Fruit fly (Drosophila melanogaster): ENCODE measurements around the gene CG42716.

The CG42716 gene

DNA sequence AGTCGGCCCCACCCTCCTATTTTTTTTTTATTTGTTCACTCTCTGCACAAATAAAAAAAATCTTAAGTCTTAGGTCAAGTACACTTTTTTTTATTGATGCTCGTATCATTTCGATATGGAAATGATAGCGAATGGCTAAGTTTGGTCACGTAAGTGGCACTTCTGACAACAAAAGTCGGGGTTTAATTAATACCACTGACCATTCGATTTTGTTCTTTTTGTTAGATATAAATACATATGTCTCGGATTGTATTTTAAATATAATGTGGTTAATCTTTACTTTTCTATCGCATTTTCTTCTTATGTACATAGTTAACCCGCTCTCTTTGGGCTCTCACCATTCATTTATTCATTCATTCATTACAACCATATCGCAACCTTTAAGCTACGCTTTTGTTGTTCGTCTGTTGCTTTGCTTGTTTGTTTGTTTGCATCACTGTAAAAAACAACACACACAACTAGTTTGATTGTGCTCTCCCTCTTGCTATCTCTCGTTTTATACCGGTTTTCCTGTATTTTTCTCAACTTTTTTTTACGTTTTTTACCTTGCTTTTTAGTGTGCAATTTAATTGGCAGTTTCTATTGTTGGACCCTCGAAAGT lies 31.4 kb upstream of the CG42716 start:
- TF ChIP-seq lola (GFP tag; optimal IDR thresholded peaks at IDR 0.05) (no peak), foxo (GFP tag; optimal IDR thresholded peaks at IDR 0.05) (no peak), brk (GFP tag; optimal IDR thresholded peaks at IDR 0.05) (no peak), psq (GFP tag; optimal IDR thresholded peaks at IDR 0.05) (peak; percentile 12), N (GFP tag; optimal IDR thresholded peaks at IDR 0.05) (no peak), woc (GFP tag; optimal IDR thresholded peaks at IDR 0.05) (no peak), fru (GFP tag; optimal IDR thresholded peaks at IDR 0.05) (peak; percentile 34), Dfd (GFP tag; optimal IDR thresholded peaks at IDR 0.05) (no peak), pan (optimal IDR thresholded peaks at IDR 0.05) (no peak), HLH106 (tag; optimal IDR thresholded peaks at IDR 0.05) (no peak), Hr83 (GFP tag; optimal IDR thresholded peaks at IDR 0.05; ENCODE audit: poor library complexity, severe bottlenecking) (no peak), Vsx2 (GFP tag; optimal IDR thresholded peaks at IDR 0.05; ENCODE audit: partially characterized antibody) (no peak), CrebA (GFP tag; optimal IDR thresholded peaks at IDR 0.05; ENCODE audit: borderline replicate concordance) (peak; percentile 11), dmrt93B (GFP tag; optimal IDR thresholded peaks at IDR 0.05) (no peak), Sp1 (GFP tag; optimal IDR thresholded peaks at IDR 0.05) (no peak), sv (GFP tag; optimal IDR thresholded peaks at IDR 0.05) (no peak), ey (GFP tag; optimal IDR thresholded peaks at IDR 0.05) (no peak), usp (GFP tag; optimal IDR thresholded peaks at IDR 0.05) (no peak), Rel (GFP tag; optimal IDR thresholded peaks at IDR 0.05) (no peak), Rel (tag; optimal IDR thresholded peaks at IDR 0.05) (no peak), CG9705 (GFP tag; optimal IDR thresholded peaks at IDR 0.05) (no peak), Mio (GFP tag; optimal IDR thresholded peaks at IDR 0.05) (no peak)

DNA sequence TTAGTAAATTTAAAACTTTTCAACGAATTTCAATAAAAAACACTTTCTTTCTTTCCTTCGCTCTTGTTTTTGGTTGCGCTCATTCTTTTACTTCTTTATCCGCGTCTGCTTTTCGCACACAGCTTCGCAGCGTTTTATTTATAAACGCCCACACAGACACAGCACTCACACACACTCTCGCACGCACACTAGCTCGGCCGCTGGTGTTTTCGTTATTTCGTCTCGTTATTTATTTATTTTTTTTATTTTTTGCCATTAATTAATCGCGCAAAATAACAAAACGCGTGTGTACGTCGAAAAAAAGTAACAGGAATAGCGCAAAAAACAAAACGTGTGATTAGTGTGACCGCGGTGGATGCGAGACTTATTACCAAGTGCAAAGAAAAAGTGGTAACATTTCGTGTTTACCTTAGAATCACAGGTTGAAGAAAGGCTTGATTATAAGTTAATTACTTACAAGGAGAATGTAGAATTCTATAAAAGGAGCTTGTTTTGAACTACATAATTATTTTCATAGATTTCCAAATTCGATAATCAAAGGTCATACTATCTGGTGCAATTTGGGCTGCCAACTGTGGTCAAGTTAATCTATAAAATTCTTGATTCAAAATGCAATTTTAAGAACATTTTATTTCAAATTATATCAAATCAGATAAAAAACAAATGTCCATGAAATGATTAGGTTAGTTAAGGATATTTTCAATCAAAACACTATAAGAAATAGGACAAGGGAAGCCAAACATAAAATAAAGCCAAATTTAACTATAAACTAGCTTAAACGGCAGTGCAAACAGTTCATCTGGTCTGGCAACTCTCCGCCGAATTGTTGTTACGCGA lies 29.0 kb upstream of the CG42716 start, which contains the start of the genes hzg and mRpS31:
Gene hzg (minus strand): TSS at position 336 of the 837 bp plus-strand sequence.
Gene mRpS31 (plus strand): TSS at position 793 of the 837 bp plus-strand sequence.
- TF ChIP-seq Dif (GFP tag; optimal IDR thresholded peaks at IDR 0.05; ENCODE audit: partially characterized antibody) (no peak), Vsx2 (GFP tag; optimal IDR thresholded peaks at IDR 0.05; ENCODE audit: partially characterized antibody) (no peak), rgr (GFP tag; optimal IDR thresholded peaks at IDR 0.05) (peak; percentile 38), h (GFP tag; optimal IDR thresholded peaks at IDR 0.05) (peak; percentile 52), Hnf4 (GFP tag; optimal IDR thresholded peaks at IDR 0.05) (peak; percentile 59), GATAd (GFP tag; optimal IDR thresholded peaks at IDR 0.05) (no peak), Mio (GFP tag; optimal IDR thresholded peaks at IDR 0.05) (no peak), Myc (optimal IDR thresholded peaks at IDR 0.05) (peak; percentile 93), Hr78 (GFP tag; optimal IDR thresholded peaks at IDR 0.05) (no peak), Jra (GFP tag; optimal IDR thresholded peaks at IDR 0.05) (peak; percentile 31), brk (GFP tag; optimal IDR thresholded peaks at IDR 0.05) (no peak), N (GFP tag; optimal IDR thresholded peaks at IDR 0.05) (no peak), jim (GFP tag; optimal IDR thresholded peaks at IDR 0.05) (no peak), Dfd (GFP tag; optimal IDR thresholded peaks at IDR 0.05) (no peak), Rel (GFP tag; optimal IDR thresholded peaks at IDR 0.05) (peak; percentile 25), Rel (tag; optimal IDR thresholded peaks at IDR 0.05) (peak; percentile 88), usp (GFP tag; optimal IDR thresholded peaks at IDR 0.05) (no peak), CrebA (GFP tag; optimal IDR thresholded peaks at IDR 0.05; ENCODE audit: borderline replicate concordance) (no peak), lola (GFP tag; optimal IDR thresholded peaks at IDR 0.05) (no peak), HLH106 (tag; optimal IDR thresholded peaks at IDR 0.05) (peak; percentile 74), Abd-B (GFP tag; optimal IDR thresholded peaks at IDR 0.05) (no peak), dl (GFP tag; optimal IDR thresholded peaks at IDR 0.05; ENCODE audit: insufficient read depth in 1 of 2, partially characterized antibody in 2 of 2) (no peak), fru (GFP tag; optimal IDR thresholded peaks at IDR 0.05) (peak; percentile 45), CG9705 (GFP tag; optimal IDR thresholded peaks at IDR 0.05) (peak; percentile 10), Sp1 (GFP tag; optimal IDR thresholded peaks at IDR 0.05) (peak; percentile 69), CG32264 (GFP tag; optimal IDR thresholded peaks at IDR 0.05) (no peak), tai (GFP tag; optimal IDR thresholded peaks at IDR 0.05) (no peak), Hr83 (GFP tag; optimal IDR thresholded peaks at IDR 0.05; ENCODE audit: poor library complexity, severe bottlenecking) (peak; percentile 28), ey (GFP tag; optimal IDR thresholded peaks at IDR 0.05) (peak; percentile 57), foxo (GFP tag; optimal IDR thresholded peaks at IDR 0.05) (peak; percentile 39 to 63), psq (GFP tag; optimal IDR thresholded peaks at IDR 0.05) (peak; percentile 97), br (GFP tag; optimal IDR thresholded peaks at IDR 0.05) (peak; percentile 5), woc (GFP tag; optimal IDR thresholded peaks at IDR 0.05) (peak; percentile 61), pan (optimal IDR thresholded peaks at IDR 0.05) (no peak), sv (GFP tag; optimal IDR thresholded peaks at IDR 0.05) (peak; percentile 37), dsf (GFP tag; optimal IDR thresholded peaks at IDR 0.05; ENCODE audit: borderline replicate concordance) (peak; percentile 33), OdsH (GFP tag; optimal IDR thresholded peaks at IDR 0.05) (peak; percentile 51), dmrt93B (GFP tag; optimal IDR thresholded peaks at IDR 0.05) (peak; percentile 4), sage (GFP tag; optimal IDR thresholded peaks at IDR 0.05) (peak; percentile 10)

Measured in whole organism, wandering third instar larva.